Worm (Caenorhabditis elegans) whole organism, midembryonic: ENCODE data around the gene dsh-2.

ENCODE experiments used
- T22C8.4 ChIP-seq: fragments of 200-800 bp; sonication (Bioruptor generic); IDR thresholded peaks from 2 replicates; pipeline ENCODE4 v1.3.6; 2022; ENCODE audit warnings: missing genetic modification characterization, missing compliant biosample characterization
- cog-1 ChIP-seq: sonication (generic microtip); optimal IDR thresholded peaks from 2 replicates; lab custom pipeline; 2016; ENCODE audit warnings: missing genetic modification characterization, missing compliant biosample characterization
- flt-1 ChIP-seq: fragments of 200-800 bp; sonication (Bioruptor generic); IDR thresholded peaks from 2 replicates; pipeline ENCODE4 v1.3.6; 2022; ENCODE audit warnings: missing genetic modification characterization, missing compliant biosample characterization
- klf-2 ChIP-seq: fragments of 200-800 bp; sonication (Bioruptor generic); conservative IDR thresholded peaks from 2 replicates; pipeline ENCODE4 v1.3.6; 2022; ENCODE audit warnings: missing genetic modification reagents, missing genetic modification characterization, missing compliant biosample characterization
- med-1 ChIP-seq: sonication (generic microtip); optimal IDR thresholded peaks from 2 replicates; lab custom pipeline; 2017; ENCODE audit warnings: missing genetic modification characterization, mild to moderate bottlenecking, missing compliant biosample characterization, antibody characterized with exemption, missing genetic modification reagents; ENCODE audit not compliant: insufficient read depth
- ref-1 ChIP-seq: fragments of 200-800 bp; sonication (Bioruptor generic); conservative IDR thresholded peaks from 2 replicates; pipeline ENCODE4 v1.3.6; 2022; ENCODE audit warnings: missing genetic modification reagents, missing genetic modification characterization, missing compliant biosample characterization
- tab-1 ChIP-seq: fragments of 200-800 bp; sonication (Bioruptor generic); IDR thresholded peaks from 2 replicates; pipeline ENCODE4 v1.3.6; 2022; ENCODE audit warnings: missing genetic modification characterization, missing compliant biosample characterization
- ztf-23 ChIP-seq: fragments of 200-800 bp; sonication (Bioruptor generic); IDR thresholded peaks from 2 replicates; pipeline ENCODE4 v1.3.6; 2022; ENCODE audit warnings: missing genetic modification reagents, missing genetic modification characterization, missing compliant biosample characterization
- ztf-29 ChIP-seq: fragments of 200-800 bp; sonication (Bioruptor generic); IDR thresholded peaks from 2 replicates; pipeline ENCODE4 v1.3.6; 2022; ENCODE audit warnings: missing genetic modification reagents, missing genetic modification characterization, missing compliant biosample characterization

The dsh-2 gene

ce11 chrII:5058036-5058435 lies 22.9 kb downstream of the dsh-2 start, which contains the start of gene C27A2.12:
TSS of gene C27A2.12 (minus strand) at chrII:5058136.
- TF ChIP-seq ref-1 (GFP tag; lab: Robert Waterston, UW) (no peak), flt-1 (GFP tag; lab: Robert Waterston, UW) (no peak), klf-2 (GFP tag; lab: Robert Waterston, UW) (no peak), ztf-23 (GFP tag; lab: Robert Waterston, UW) (no peak), T22C8.4 (GFP tag; lab: Robert Waterston, UW) (no peak), med-1 (no peak), cog-1 (tag; lab: Kevin White, UChicago) (no peak), tab-1 (no peak), ztf-29 (GFP tag; lab: Robert Waterston, UW) (no peak)

- peak; percentile 78; the same call in 1 of the 2 replicates for TF ChIP-seq ztf-29 (GFP tag; lab: Robert Waterston, UW)
- no peak for TF ChIP-seq cog-1 (tag; lab: Kevin White, UChicago)
- TF ChIP-seq klf-2 (GFP tag; lab: Robert Waterston, UW): no peak
- TF ChIP-seq tab-1: peak; percentile 74
- no peak for TF ChIP-seq med-1
- peak; percentile 43; the same call in 1 of the 2 replicates for TF ChIP-seq T22C8.4 (GFP tag; lab: Robert Waterston, UW)
- TF ChIP-seq ztf-23 (GFP tag; lab: Robert Waterston, UW): no peak
- TF ChIP-seq flt-1 (GFP tag; lab: Robert Waterston, UW): peak; percentile 81
- peak; percentile 68; the same call in 1 of the 2 replicates for TF ChIP-seq ref-1 (GFP tag; lab: Robert Waterston, UW)
These were observed 23.7 kb downstream of the dsh-2 start for ce11 chrII:5057315-5057714.

ce11 chrII:5056254-5056653 lies 24.7 kb downstream of the dsh-2 start:
- TF ChIP-seq ztf-23 (GFP tag; lab: Robert Waterston, UW): no peak
- no peak for TF ChIP-seq tab-1
- no peak for TF ChIP-seq med-1
- TF ChIP-seq klf-2 (GFP tag; lab: Robert Waterston, UW): no peak
- TF ChIP-seq T22C8.4 (GFP tag; lab: Robert Waterston, UW): no peak
- TF ChIP-seq ztf-29 (GFP tag; lab: Robert Waterston, UW): no peak
- no peak for TF ChIP-seq flt-1 (GFP tag; lab: Robert Waterston, UW)
- no peak for TF ChIP-seq ref-1 (GFP tag; lab: Robert Waterston, UW)
- no peak for TF ChIP-seq cog-1 (tag; lab: Kevin White, UChicago)

- TF ChIP-seq tab-1 (no peak), T22C8.4 (GFP tag; lab: Robert Waterston, UW) (peak; percentile 72; the same call in 1 of the 2 replicates), cog-1 (tag; lab: Kevin White, UChicago) (peak; percentile 65), ztf-23 (GFP tag; lab: Robert Waterston, UW) (peak; percentile 83), med-1 (no peak), flt-1 (GFP tag; lab: Robert Waterston, UW) (peak; percentile 77)
These were observed 25.8 kb downstream of the dsh-2 start, which contains the start of the genes ify-1 and rpl-22 for ce11 chrII:5055129-5055666. TSS of gene ify-1 (minus strand) at chrII:5055179. TSS of gene rpl-22 (plus strand) at chrII:5055616.

ce11 chrII:5050776-5051175 lies 30.2 kb downstream of the dsh-2 start:
- TF ChIP-seq klf-2 (GFP tag; lab: Robert Waterston, UW): no peak
- TF ChIP-seq tab-1: no peak
- no peak for TF ChIP-seq ztf-29 (GFP tag; lab: Robert Waterston, UW)
- TF ChIP-seq ref-1 (GFP tag; lab: Robert Waterston, UW): no peak
- no peak for TF ChIP-seq ztf-23 (GFP tag; lab: Robert Waterston, UW)
- no peak for TF ChIP-seq med-1
- no peak for TF ChIP-seq cog-1 (tag; lab: Kevin White, UChicago)
- no peak for TF ChIP-seq T22C8.4 (GFP tag; lab: Robert Waterston, UW)
- TF ChIP-seq flt-1 (GFP tag; lab: Robert Waterston, UW): no peak

- TF ChIP-seq cog-1 (tag; lab: Kevin White, UChicago): no peak
- TF ChIP-seq ztf-23 (GFP tag; lab: Robert Waterston, UW): no peak
- TF ChIP-seq T22C8.4 (GFP tag; lab: Robert Waterston, UW): no peak
- TF ChIP-seq ztf-29 (GFP tag; lab: Robert Waterston, UW): no peak
- TF ChIP-seq med-1: no peak
- TF ChIP-seq flt-1 (GFP tag; lab: Robert Waterston, UW): no peak
- TF ChIP-seq tab-1: no peak
- TF ChIP-seq klf-2 (GFP tag; lab: Robert Waterston, UW): no peak
- no peak for TF ChIP-seq ref-1 (GFP tag; lab: Robert Waterston, UW)
These were observed 31.1 kb downstream of the dsh-2 start, which contains the start of gene F33G12.6 for ce11 chrII:5049865-5050342. TSS of gene F33G12.6 (plus strand) at chrII:5049915.

- no peak for TF ChIP-seq med-1
- TF ChIP-seq ref-1 (GFP tag; lab: Robert Waterston, UW): no peak
- TF ChIP-seq tab-1: no peak
- no peak for TF ChIP-seq T22C8.4 (GFP tag; lab: Robert Waterston, UW)
- TF ChIP-seq klf-2 (GFP tag; lab: Robert Waterston, UW): no peak
These were observed 31.7 kb downstream of the dsh-2 start for ce11 chrII:5049249-5049648.

ce11 chrII:5048185-5048795 lies 32.7 kb downstream of the dsh-2 start:
- TF ChIP-seq flt-1 (GFP tag; lab: Robert Waterston, UW): no peak
- TF ChIP-seq T22C8.4 (GFP tag; lab: Robert Waterston, UW): no peak
- no peak for TF ChIP-seq klf-2 (GFP tag; lab: Robert Waterston, UW)
- TF ChIP-seq ref-1 (GFP tag; lab: Robert Waterston, UW): no peak
- no peak for TF ChIP-seq ztf-23 (GFP tag; lab: Robert Waterston, UW)
- no peak for TF ChIP-seq med-1
- TF ChIP-seq cog-1 (tag; lab: Kevin White, UChicago): no peak
- no peak for TF ChIP-seq tab-1
- no peak for TF ChIP-seq ztf-29 (GFP tag; lab: Robert Waterston, UW)

- TF ChIP-seq T22C8.4 (GFP tag; lab: Robert Waterston, UW) (no peak), cog-1 (tag; lab: Kevin White, UChicago) (peak; percentile 7)
These were observed 33.7 kb downstream of the dsh-2 start for ce11 chrII:5047279-5047678.
